Worm (Caenorhabditis elegans): ENCODE data around the gene idpb-1.

DNA sequence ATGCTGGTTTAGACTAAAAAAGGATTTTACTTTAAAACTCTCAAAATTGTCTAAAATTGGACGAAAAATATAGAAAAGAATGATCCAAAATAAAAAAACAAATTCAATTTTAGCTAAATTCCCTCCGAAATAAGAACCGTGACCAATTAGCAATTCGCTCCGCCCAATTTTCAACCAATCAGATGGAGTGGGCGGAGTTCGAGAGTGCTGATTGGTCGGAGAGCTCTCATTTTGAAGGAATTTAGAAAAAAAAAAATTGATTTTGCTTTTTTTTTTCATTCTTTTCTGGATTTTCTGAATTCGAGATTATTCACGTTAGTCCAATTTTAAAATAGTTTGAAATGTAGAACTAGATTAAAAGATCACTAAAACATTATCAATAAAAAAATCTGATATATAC, 2.8 kb upstream of the idpb-1 start:
- TF ChIP-seq ceh-82 (tag; optimal IDR thresholded peaks at IDR 0.05) (no peak), egl-27 (tag; optimal IDR thresholded peaks at IDR 0.05) (no peak), zag-1 (tag; optimal IDR thresholded peaks at IDR 0.05) (no peak), ceh-32 (tag; optimal IDR thresholded peaks at IDR 0.05; ENCODE audit: poor library complexity) (no peak)
